Worm (Caenorhabditis elegans) whole organism, late embryonic: ENCODE measurements around the gene jhdm-1.

ENCODE experiments used
- C38D4.7 ChIP-seq: fragments of 200-800 bp; sonication (Bioruptor generic); optimal IDR thresholded peaks from 2 replicates; lab custom pipeline; 2018; ENCODE audit warnings: mild to moderate bottlenecking, missing genetic modification characterization, moderate library complexity, missing compliant biosample characterization
- F13H6.1 ChIP-seq: sonication (generic microtip); optimal IDR thresholded peaks from 2 replicates; lab custom pipeline; 2016; ENCODE audit warnings: missing genetic modification characterization, missing compliant biosample characterization
- K09A11.1 ChIP-seq: sonication (generic microtip); optimal IDR thresholded peaks from 2 replicates; lab custom pipeline; 2017; ENCODE audit warnings: antibody characterized with exemption, mild to moderate bottlenecking, missing genetic modification characterization, missing compliant biosample characterization; ENCODE audit not compliant: insufficient read depth
- T23F11.4 ChIP-seq: fragments of 200-800 bp; sonication (Bioruptor generic); optimal IDR thresholded peaks from 2 replicates; lab custom pipeline; 2018; ENCODE audit warnings: mild to moderate bottlenecking, missing genetic modification characterization, missing compliant biosample characterization
- Y22D7AL.16 ChIP-seq: sonication (generic microtip); optimal IDR thresholded peaks from 2 replicates; lab custom pipeline; 2016; ENCODE audit warnings: missing genetic modification characterization, missing compliant biosample characterization
- ahr-1 ChIP-seq: sonication (generic microtip); optimal IDR thresholded peaks from 2 replicates; lab custom pipeline; 2016; ENCODE audit warnings: missing genetic modification characterization, missing compliant biosample characterization
- ceh-14 ChIP-seq: sonication (generic microtip); optimal IDR thresholded peaks from 2 replicates; lab custom pipeline; 2016; ENCODE audit warnings: missing genotype, missing genetic modification characterization, missing compliant biosample characterization
- ceh-18 ChIP-seq: sonication (generic microtip); optimal IDR thresholded peaks from 2 replicates; lab custom pipeline; 2016; ENCODE audit warnings: missing genetic modification characterization, missing compliant biosample characterization
- ceh-2 ChIP-seq: sonication (generic microtip); optimal IDR thresholded peaks from 2 replicates; lab custom pipeline; 2016; ENCODE audit warnings: missing genotype, missing genetic modification characterization, missing compliant biosample characterization
- ceh-30 ChIP-seq: fragments of 150-350 bp; optimal IDR thresholded peaks from 2 replicates; lab custom pipeline; 2014; ENCODE audit warnings: missing biosample characterization, missing genetic modification characterization
- ceh-31 ChIP-seq: sonication (generic microtip); optimal IDR thresholded peaks from 2 replicates; lab custom pipeline; 2016; ENCODE audit warnings: missing genetic modification characterization, missing compliant biosample characterization
- ceh-34 ChIP-seq: sonication (generic microtip); optimal IDR thresholded peaks from 2 replicates; lab custom pipeline; 2016; ENCODE audit warnings: mild to moderate bottlenecking, missing genetic modification characterization, missing compliant biosample characterization
- ceh-48 ChIP-seq: sonication (generic microtip); optimal IDR thresholded peaks from 2 replicates; lab custom pipeline; 2016; ENCODE audit warnings: missing genetic modification characterization, inconsistent platforms, missing compliant biosample characterization
- dmd-4 ChIP-seq: sonication (generic microtip); optimal IDR thresholded peaks from 2 replicates; lab custom pipeline; 2016; ENCODE audit warnings: borderline replicate concordance, missing genetic modification characterization, missing compliant biosample characterization
- dve-1 ChIP-seq: sonication (generic microtip); optimal IDR thresholded peaks from 2 replicates; lab custom pipeline; 2017; ENCODE audit warnings: antibody characterized with exemption, mild to moderate bottlenecking, missing genetic modification characterization, missing compliant biosample characterization
- elt-2 ChIP-seq: sonication (generic microtip); optimal IDR thresholded peaks from 2 replicates; lab custom pipeline; 2016; ENCODE audit warnings: missing genetic modification reagents, missing genetic modification characterization, missing compliant biosample characterization
- elt-4 ChIP-seq: sonication (generic microtip); optimal IDR thresholded peaks from 2 replicates; lab custom pipeline; 2016; ENCODE audit warnings: missing genetic modification characterization, missing compliant biosample characterization
- ets-4 ChIP-seq: sonication (generic microtip); optimal IDR thresholded peaks from 2 replicates; lab custom pipeline; 2016; ENCODE audit warnings: missing genetic modification characterization, missing compliant biosample characterization
- eyg-1 ChIP-seq: sonication (generic microtip); optimal IDR thresholded peaks from 2 replicates; lab custom pipeline; 2016; ENCODE audit warnings: missing genotype, missing genetic modification characterization, missing compliant biosample characterization
- fkh-6 ChIP-seq: sonication (generic microtip); optimal IDR thresholded peaks from 2 replicates; lab custom pipeline; 2016; ENCODE audit warnings: missing genetic modification characterization, missing compliant biosample characterization
- hlh-13 ChIP-seq: fragments of 200-800 bp; sonication (Bioruptor generic); optimal IDR thresholded peaks from 2 replicates; lab custom pipeline; 2018; ENCODE audit warnings: mild to moderate bottlenecking, missing genetic modification characterization, missing compliant biosample characterization
- hlh-30 ChIP-seq: sonication (generic microtip); optimal IDR thresholded peaks from 2 replicates; lab custom pipeline; 2017; ENCODE audit warnings: antibody characterized with exemption, missing genetic modification characterization, missing compliant biosample characterization; ENCODE audit not compliant: insufficient read depth
- madf-2 ChIP-seq: sonication (generic microtip); optimal IDR thresholded peaks from 2 replicates; lab custom pipeline; 2017; ENCODE audit warnings: missing genetic modification characterization, missing compliant biosample characterization
- mec-3 ChIP-seq: sonication (generic microtip); optimal IDR thresholded peaks from 2 replicates; lab custom pipeline; 2016; ENCODE audit warnings: borderline replicate concordance, missing genetic modification characterization, missing compliant biosample characterization
- nhr-11 ChIP-seq: fragments of 150-350 bp; optimal IDR thresholded peaks from 2 replicates; lab custom pipeline; 2014; ENCODE audit warnings: missing biosample characterization, missing genetic modification characterization
- npax-4 ChIP-seq: sonication (generic microtip); optimal IDR thresholded peaks from 2 replicates; lab custom pipeline; 2016; ENCODE audit warnings: missing genetic modification characterization, missing compliant biosample characterization
- pag-3 ChIP-seq: sonication (generic microtip); optimal IDR thresholded peaks from 2 replicates; lab custom pipeline; 2016; ENCODE audit warnings: missing compliant biosample characterization, missing genetic modification characterization, borderline replicate concordance
- pat-9 ChIP-seq: fragments of 200-800 bp; sonication (Bioruptor generic); optimal IDR thresholded peaks from 2 replicates; lab custom pipeline; 2018; ENCODE audit warnings: mild to moderate bottlenecking, missing genetic modification characterization, moderate library complexity, missing compliant biosample characterization
- pax-1 ChIP-seq: fragments of 150-350 bp; optimal IDR thresholded peaks from 2 replicates; lab custom pipeline; 2014; ENCODE audit warnings: missing biosample characterization, missing genetic modification characterization
- pha-2 ChIP-seq: sonication (generic microtip); optimal IDR thresholded peaks from 2 replicates; lab custom pipeline; 2017; ENCODE audit warnings: mild to moderate bottlenecking, missing genetic modification characterization, missing compliant biosample characterization
- pha-4 ChIP-seq: fragments of 150-350 bp; optimal IDR thresholded peaks from 2 replicates; lab custom pipeline; 2018; ENCODE audit warnings: missing biosample characterization, missing genetic modification reagents, missing genetic modification characterization
- pros-1 ChIP-seq: fragments of 150-350 bp; optimal IDR thresholded peaks from 2 replicates; lab custom pipeline; 2014; ENCODE audit warnings: missing biosample characterization, missing genetic modification reagents, missing genetic modification characterization
- ref-2 ChIP-seq: sonication (generic microtip); optimal IDR thresholded peaks from 2 replicates; lab custom pipeline; 2016; ENCODE audit warnings: missing genetic modification characterization, missing compliant biosample characterization
- rnt-1 ChIP-seq: sonication (generic microtip); optimal IDR thresholded peaks from 2 replicates; lab custom pipeline; 2016; ENCODE audit warnings: missing genetic modification characterization, missing compliant biosample characterization
- sdc-2 ChIP-seq: sonication (generic microtip); optimal IDR thresholded peaks from 2 replicates; lab custom pipeline; 2016; ENCODE audit warnings: missing genotype, missing genetic modification characterization, missing compliant biosample characterization
- sox-2 ChIP-seq: fragments of 200-800 bp; sonication (Bioruptor generic); IDR thresholded peaks from 2 replicates; pipeline ENCODE4 v1.3.6; 2022; ENCODE audit warnings: missing genetic modification reagents, missing genetic modification characterization, missing compliant biosample characterization
- sox-4 ChIP-seq: sonication (generic microtip); optimal IDR thresholded peaks from 2 replicates; lab custom pipeline; 2017; ENCODE audit warnings: mild to moderate bottlenecking, missing genetic modification characterization, inconsistent platforms, missing compliant biosample characterization
- syd-9 ChIP-seq: sonication (generic microtip); optimal IDR thresholded peaks from 2 replicates; lab custom pipeline; 2016; ENCODE audit warnings: mild to moderate bottlenecking, missing genetic modification characterization, moderate library complexity, missing compliant biosample characterization
- tbx-2 ChIP-seq: sonication (generic microtip); optimal IDR thresholded peaks from 2 replicates; lab custom pipeline; 2016; ENCODE audit warnings: missing genetic modification characterization, missing compliant biosample characterization
- ttx-3 ChIP-seq: sonication (generic microtip); optimal IDR thresholded peaks from 2 replicates; lab custom pipeline; 2016; ENCODE audit warnings: missing genetic modification reagents, missing genetic modification characterization, missing compliant biosample characterization
- unc-3 ChIP-seq, 2 experiments: fragments of 200-800 bp in 1 of 2; sonication (Bioruptor generic) in 1 of 2; sonication (generic microtip) in 1 of 2; conservative IDR thresholded peaks in 1 of 2; optimal IDR thresholded peaks in 1 of 2; 2 replicates each; pipeline versions ENCODE4 v1.3.6 to Lab custom; 2016 to 2022; ENCODE audit warnings: missing compliant biosample characterization in 2 of 2, missing genetic modification characterization in 2 of 2, missing genetic modification reagents in 1 of 2
- unc-55 ChIP-seq: sonication (generic microtip); optimal IDR thresholded peaks from 2 replicates; lab custom pipeline; 2017; ENCODE audit warnings: missing biosample characterization, missing genetic modification reagents, missing genetic modification characterization
- zip-5 ChIP-seq: sonication (generic microtip); optimal IDR thresholded peaks from 2 replicates; lab custom pipeline; 2016; ENCODE audit warnings: missing genetic modification characterization, missing compliant biosample characterization
- ztf-16 ChIP-seq: sonication (generic microtip); optimal IDR thresholded peaks from 2 replicates; lab custom pipeline; 2017; ENCODE audit warnings: missing genetic modification characterization, missing compliant biosample characterization

jhdm-1 gene

DNA sequence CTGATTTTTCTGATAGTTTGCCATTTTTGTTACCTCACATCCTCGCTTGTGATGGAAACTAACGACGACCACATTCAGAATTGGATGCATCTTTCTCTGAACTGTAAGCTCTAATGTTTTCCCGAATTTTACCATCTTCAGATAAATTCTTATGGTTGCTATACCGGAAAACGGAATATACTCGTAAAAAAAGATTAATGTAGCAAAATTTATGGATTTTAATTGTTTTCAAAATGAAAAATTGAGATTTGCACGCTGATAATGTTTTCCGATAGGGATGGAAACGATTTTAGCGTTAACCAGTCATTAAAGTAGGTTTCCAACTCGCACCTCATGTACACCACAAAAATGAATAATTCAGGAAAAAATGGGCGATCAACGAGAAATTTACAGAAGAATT, 3.7 kb upstream of the jhdm-1 start, which contains the start of gene T26A5.6:
Gene T26A5.6 (minus strand): TSS at position 101 of the 400 bp plus-strand sequence.
- TF ChIP-seq K09A11.1 (tag; lab: Kevin White, UChicago) = no peak
- TF ChIP-seq pag-3 (tag; lab: Kevin White, UChicago) = no peak
- TF ChIP-seq ceh-30 (tag; lab: Kevin White, UChicago) = no peak

DNA sequence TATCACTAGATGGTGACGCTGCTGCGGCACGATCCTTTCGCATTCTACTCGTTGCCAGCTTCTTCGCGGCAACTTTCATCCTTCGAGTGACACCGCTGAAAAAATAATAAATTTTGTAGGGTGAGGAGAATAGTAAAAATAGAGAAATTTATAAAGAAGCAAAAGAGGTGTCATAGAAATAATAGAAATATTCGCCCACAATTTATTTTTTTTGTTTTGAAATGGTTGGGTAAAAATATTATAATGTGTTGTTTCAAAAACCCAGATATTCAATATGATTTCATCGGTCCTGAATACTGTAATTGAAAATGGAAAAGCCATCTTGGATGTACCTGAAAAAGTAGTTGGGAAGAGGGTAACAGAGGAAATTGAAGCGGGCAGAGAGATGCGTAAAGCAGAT, 2.0 kb upstream of the jhdm-1 start, which contains the start of gene set-1:
Gene set-1 (minus strand): TSS at position 101 of the 400 bp plus-strand sequence.
- TF ChIP-seq Y22D7AL.16 (tag; lab: Kevin White, UChicago) (no peak), ztf-16 (tag; lab: Kevin White, UChicago) (no peak), ceh-14 (no peak), zip-5 (tag; lab: Kevin White, UChicago) (no peak), rnt-1 (tag; lab: Kevin White, UChicago) (no peak), pha-4 (tag; lab: Kevin White, UChicago) (no peak)

DNA sequence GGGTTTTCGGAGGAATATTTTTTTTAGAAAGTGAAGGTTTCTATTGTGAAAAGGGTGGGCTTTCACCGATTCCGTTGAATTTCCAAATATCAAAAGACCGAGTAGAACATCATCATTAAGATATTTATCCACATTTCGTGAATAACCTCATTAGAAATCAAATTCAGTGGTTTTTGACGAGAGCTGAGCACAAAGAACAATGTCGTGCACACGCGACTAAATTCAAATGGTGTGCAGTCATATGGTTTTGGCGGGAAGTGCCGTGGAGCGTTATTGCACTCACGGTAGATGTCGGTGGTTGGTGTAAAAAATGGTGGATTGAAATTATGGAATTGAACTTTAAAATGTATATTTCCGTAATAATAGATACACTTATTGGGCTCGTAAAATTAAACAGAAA, 1.6 kb upstream of the jhdm-1 start:
- TF ChIP-seq elt-4 (tag; lab: Kevin White, UChicago) (no peak), sox-2 (GFP tag; lab: Robert Waterston, UW) (no peak), F13H6.1 (no peak), ceh-31 (tag; lab: Kevin White, UChicago) (no peak), pha-2 (tag; lab: Kevin White, UChicago) (no peak), hlh-30 (tag; lab: Kevin White, UChicago) (peak; percentile 81), ceh-34 (tag; lab: Kevin White, UChicago) (no peak)

DNA sequence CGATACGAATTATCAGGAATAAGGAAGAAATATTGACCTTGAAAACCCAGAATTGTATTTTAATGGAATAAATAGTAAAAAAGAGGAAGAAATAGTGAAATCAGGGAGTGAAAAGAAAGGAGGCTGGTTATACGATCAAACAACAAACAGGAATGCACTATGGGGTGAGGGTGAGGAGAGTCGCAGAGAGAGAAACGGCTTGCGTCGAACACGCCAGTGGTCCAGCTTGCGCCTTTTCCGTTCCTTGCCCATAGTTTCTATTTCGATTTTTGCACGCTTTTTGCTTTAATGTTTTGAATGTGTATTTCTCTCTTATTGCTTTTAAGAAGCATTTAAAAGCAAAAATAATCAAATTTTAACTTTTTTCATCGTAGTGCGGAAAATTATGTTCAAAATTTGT, 618 bp upstream of the jhdm-1 start:
- TF ChIP-seq pha-2 (tag; lab: Kevin White, UChicago) = peak; percentile 17
- peak; percentile 41 for TF ChIP-seq hlh-30 (tag; lab: Kevin White, UChicago)
- TF ChIP-seq ceh-34 (tag; lab: Kevin White, UChicago) = peak; percentile 87
- TF ChIP-seq sox-4 = peak; percentile 60
- peak; percentile 74 for TF ChIP-seq ztf-16 (tag; lab: Kevin White, UChicago)
- no peak for TF ChIP-seq elt-4 (tag; lab: Kevin White, UChicago)
- TF ChIP-seq syd-9 (tag; lab: Kevin White, UChicago) = peak; percentile 33
- peak; percentile 19 for TF ChIP-seq K09A11.1 (tag; lab: Kevin White, UChicago)
- no peak for TF ChIP-seq eyg-1 (tag; lab: Kevin White, UChicago)
- TF ChIP-seq pax-1 (tag; lab: Kevin White, UChicago) = no peak
- no peak for TF ChIP-seq dmd-4 (tag; lab: Kevin White, UChicago)
- peak; percentile 37 for TF ChIP-seq T23F11.4 (GFP tag; lab: Kevin White, UChicago)
- no peak for TF ChIP-seq zip-5 (tag; lab: Kevin White, UChicago)
- TF ChIP-seq ahr-1 (tag; lab: Kevin White, UChicago) = no peak
- peak; percentile 78 for TF ChIP-seq tbx-2
- TF ChIP-seq ref-2 (tag; lab: Kevin White, UChicago) = peak; percentile 32
- TF ChIP-seq ceh-14 = peak; percentile 68
- TF ChIP-seq C38D4.7 (GFP tag; lab: Kevin White, UChicago) = peak; percentile 32
- no peak for TF ChIP-seq pag-3 (tag; lab: Kevin White, UChicago)
- TF ChIP-seq dve-1 (tag; lab: Kevin White, UChicago) = peak; percentile 79
- TF ChIP-seq hlh-13 = peak; percentile 51
- peak; percentile 31 for TF ChIP-seq ets-4 (tag; lab: Kevin White, UChicago)
- peak; percentile 80 for TF ChIP-seq elt-2
- TF ChIP-seq ceh-48 (tag; lab: Kevin White, UChicago) = peak; percentile 8
- TF ChIP-seq unc-3 (GFP tag; conservative IDR thresholded peaks at IDR 0.05; lab: Robert Waterston, UW) = no peak
- peak; percentile 36 for TF ChIP-seq unc-3 (tag; optimal IDR thresholded peaks at IDR 0.05; lab: Kevin White, UChicago)
- TF ChIP-seq pat-9 (tag; lab: Kevin White, UChicago) = peak; percentile 62
- TF ChIP-seq npax-4 (tag; lab: Kevin White, UChicago) = no peak
- TF ChIP-seq ceh-2 (tag; lab: Kevin White, UChicago) = peak; percentile 45
- no peak for TF ChIP-seq nhr-11 (tag; lab: Kevin White, UChicago)
- peak; percentile 14 for TF ChIP-seq pros-1 (tag; lab: Kevin White, UChicago)
- no peak for TF ChIP-seq unc-55 (GFP tag; lab: Kevin White, UChicago)
- TF ChIP-seq madf-2 (tag; lab: Kevin White, UChicago) = peak; percentile 41
- TF ChIP-seq ceh-18 (tag; lab: Kevin White, UChicago) = peak; percentile 64
- TF ChIP-seq fkh-6 (tag; lab: Kevin White, UChicago) = peak; percentile 56
- peak; percentile 55 for TF ChIP-seq sdc-2 (tag; lab: Kevin White, UChicago)
- peak; percentile 62 for TF ChIP-seq ttx-3
- TF ChIP-seq mec-3 = no peak
